Fruit fly (Drosophila melanogaster) whole organism: ENCODE data around the gene Cyp311a1.

Source experiments
- CG8478 ChIP-seq: fragments of >200 bp; optimal IDR thresholded peaks from 2 replicates; lab custom pipeline; 2018; ENCODE audit warnings: inconsistent platforms
- Dll ChIP-seq: fragments of >200 bp; optimal IDR thresholded peaks from 2 replicates; lab custom pipeline; 2017
- EcR ChIP-seq, 2 experiments: fragments of >200 bp; optimal IDR thresholded peaks; 2 replicates each; lab custom pipeline; 2017; ENCODE audit warnings: missing biosample characterization in 2 of 2, missing genetic modification characterization in 2 of 2, missing genetic modification reagents in 2 of 2
- pan ChIP-seq: fragments of >200 bp; optimal IDR thresholded peaks from 2 replicates; lab custom pipeline; 2017
- psq ChIP-seq: fragments of >200 bp; optimal IDR thresholded peaks from 2 replicates; lab custom pipeline; 2017
- usp ChIP-seq: fragments of >200 bp; optimal IDR thresholded peaks from 2 replicates; lab custom pipeline; 2017; ENCODE audit warnings: missing biosample characterization, missing genetic modification characterization, mixed read lengths

Cyp311a1 gene

DNA sequence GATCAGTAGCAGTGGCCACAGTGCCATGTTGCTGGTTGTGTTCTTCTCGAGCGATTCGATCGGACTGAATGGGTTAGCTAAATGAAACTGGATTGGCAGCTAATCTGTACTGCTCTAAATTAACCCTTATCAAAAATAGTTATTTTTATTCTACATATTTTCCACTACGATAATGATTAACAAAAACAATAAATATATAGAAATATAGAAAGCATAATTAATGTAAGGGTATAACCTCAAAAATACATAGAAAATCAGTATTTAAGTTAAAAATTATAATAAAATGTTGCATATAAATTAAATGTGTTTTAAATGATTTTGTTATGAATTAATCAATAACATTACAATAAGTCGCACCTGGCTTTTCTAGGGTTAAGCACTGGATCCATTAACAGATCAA lies at the start of gene Cyp311a1:
TSS of gene Cyp311a1 (minus strand) at position 66 of the 400 bp plus-strand sequence.
- no peak for TF ChIP-seq Dll (lab: Kevin White, UChicago)

DNA sequence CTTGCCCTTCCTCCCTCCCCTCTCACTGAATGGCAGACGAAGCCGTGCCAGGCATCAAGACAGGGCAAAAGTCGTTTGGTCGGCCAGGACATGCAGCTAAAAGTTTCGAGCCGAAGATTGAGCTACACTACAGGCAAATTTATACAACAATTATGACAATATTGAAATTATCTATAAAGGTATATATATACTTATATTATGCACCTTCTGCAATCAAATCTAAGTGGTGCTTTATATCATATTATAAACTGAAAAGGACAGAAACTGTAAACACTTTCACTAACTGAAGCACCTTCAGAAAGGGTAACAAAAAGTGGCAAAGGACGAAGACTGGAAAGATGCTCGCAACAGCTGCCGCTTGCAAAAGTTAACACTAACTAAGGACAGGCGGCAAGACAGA lies 45.0 kb upstream of the Cyp311a1 start:
- TF ChIP-seq psq (lab: Kevin White, UChicago), result no peak
- TF ChIP-seq pan, result no peak
- no peak for TF ChIP-seq EcR (GFP tag; optimal IDR thresholded peaks at IDR 0.05; lab: Kevin White, UChicago)
- no peak for TF ChIP-seq usp (GFP tag; lab: Kevin White, UChicago)
- no peak for TF ChIP-seq Dll (lab: Kevin White, UChicago)
- TF ChIP-seq CG8478 (lab: Kevin White, UChicago), result no peak

DNA sequence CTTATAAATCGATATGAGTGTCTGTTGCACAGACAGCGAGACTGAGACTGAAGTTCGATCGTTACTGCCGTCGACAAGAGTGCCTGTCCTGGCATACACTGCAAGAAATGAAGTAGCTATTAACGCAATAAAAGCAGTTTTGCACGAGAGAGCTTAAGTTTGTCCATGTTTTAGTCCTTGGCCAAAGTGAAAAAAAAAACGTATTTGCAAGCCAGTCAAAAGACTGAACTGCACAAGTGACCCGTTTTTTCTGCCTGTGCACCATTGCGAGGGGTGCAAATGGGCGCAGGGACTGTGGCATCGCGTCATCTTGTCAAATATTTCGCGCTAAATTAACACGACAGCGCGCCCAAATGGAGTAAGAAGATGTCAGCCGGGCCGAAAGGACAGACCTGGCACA lies 44.3 kb upstream of the Cyp311a1 start:
- TF ChIP-seq pan, result no peak
- no peak for TF ChIP-seq usp (GFP tag; lab: Kevin White, UChicago)
- no peak for TF ChIP-seq Dll (lab: Kevin White, UChicago)

DNA sequence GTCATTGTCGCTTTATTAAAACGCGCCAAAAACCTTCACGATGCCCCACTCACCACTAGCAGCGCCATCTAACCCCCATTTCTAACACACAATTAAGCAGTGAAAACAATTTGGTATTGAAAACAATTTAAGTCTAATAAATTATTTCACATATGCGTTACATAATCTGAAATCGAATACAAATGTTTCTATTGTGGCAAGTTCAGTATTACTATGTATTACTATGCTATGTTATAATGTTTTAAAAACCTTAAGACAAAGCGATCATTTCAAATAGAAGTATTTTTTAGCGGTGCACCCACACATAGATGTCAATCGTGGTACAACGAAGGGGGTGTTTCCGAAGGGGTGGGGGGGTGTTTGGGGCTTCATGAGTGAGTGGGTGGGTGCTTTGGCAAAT lies 42.4 kb upstream of the Cyp311a1 start:
- no peak for TF ChIP-seq usp (GFP tag; lab: Kevin White, UChicago)
- no peak for TF ChIP-seq CG8478 (lab: Kevin White, UChicago)
- no peak for TF ChIP-seq psq (lab: Kevin White, UChicago)
- no peak for TF ChIP-seq EcR (GFP tag; optimal IDR thresholded peaks at IDR 0.05; lab: Kevin White, UChicago)
- no peak for TF ChIP-seq pan
- TF ChIP-seq Dll (lab: Kevin White, UChicago), result no peak

DNA sequence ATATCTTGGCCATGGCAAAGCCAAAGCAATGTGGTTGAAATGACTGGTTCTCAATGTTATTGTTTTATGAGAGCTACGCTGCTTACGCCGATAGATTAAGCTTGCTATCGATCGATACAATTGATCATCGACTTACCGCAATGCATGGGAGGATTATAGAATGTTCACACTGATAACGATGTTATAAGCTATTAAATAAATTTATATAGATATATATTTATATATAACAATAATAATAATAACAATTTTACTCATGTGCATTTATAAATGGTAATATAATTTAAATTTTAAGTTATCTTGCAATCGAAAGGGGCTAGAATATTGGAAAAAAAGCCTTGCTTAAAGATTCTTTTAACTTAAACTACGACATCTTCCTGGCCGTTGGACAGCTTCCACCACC lies 41.5 kb upstream of the Cyp311a1 start, which contains the start of gene moon:
TSS of gene moon (minus strand) at position 101 of the 400 bp plus-strand sequence.
- TF ChIP-seq psq (lab: Kevin White, UChicago) (no peak), EcR (GFP tag; optimal IDR thresholded peaks at IDR 0.05; lab: Kevin White, UChicago) (no peak), pan (no peak), CG8478 (lab: Kevin White, UChicago) (no peak), Dll (lab: Kevin White, UChicago) (no peak), usp (GFP tag; lab: Kevin White, UChicago) (no peak)

DNA sequence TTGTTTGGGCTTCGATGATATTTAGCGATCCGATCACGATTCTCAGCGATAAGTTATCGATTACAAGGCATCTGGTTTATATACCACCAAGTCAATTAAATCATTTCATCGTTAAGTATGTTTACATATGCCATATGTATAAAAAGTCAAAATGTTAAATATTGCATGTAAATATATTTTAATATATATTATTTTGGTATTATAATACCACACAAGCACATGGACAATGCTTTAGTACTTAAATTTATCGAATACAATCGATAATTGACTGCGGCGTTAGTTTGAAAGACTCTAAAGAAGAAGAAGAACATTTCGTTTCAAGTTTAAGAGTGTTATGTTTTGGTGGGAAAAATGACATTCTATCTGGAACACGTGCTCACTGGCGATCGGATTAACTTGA lies 38.9 kb upstream of the Cyp311a1 start, which contains the start of gene CG34323:
TSS of gene CG34323 (plus strand) at position 301 of the 400 bp plus-strand sequence.
- TF ChIP-seq usp (GFP tag; lab: Kevin White, UChicago), result no peak
- no peak for TF ChIP-seq Dll (lab: Kevin White, UChicago)
- TF ChIP-seq pan, result no peak
- no peak for TF ChIP-seq psq (lab: Kevin White, UChicago)
- TF ChIP-seq CG8478 (lab: Kevin White, UChicago), result no peak
- no peak for TF ChIP-seq EcR (GFP tag; optimal IDR thresholded peaks at IDR 0.05; lab: Kevin White, UChicago)

DNA sequence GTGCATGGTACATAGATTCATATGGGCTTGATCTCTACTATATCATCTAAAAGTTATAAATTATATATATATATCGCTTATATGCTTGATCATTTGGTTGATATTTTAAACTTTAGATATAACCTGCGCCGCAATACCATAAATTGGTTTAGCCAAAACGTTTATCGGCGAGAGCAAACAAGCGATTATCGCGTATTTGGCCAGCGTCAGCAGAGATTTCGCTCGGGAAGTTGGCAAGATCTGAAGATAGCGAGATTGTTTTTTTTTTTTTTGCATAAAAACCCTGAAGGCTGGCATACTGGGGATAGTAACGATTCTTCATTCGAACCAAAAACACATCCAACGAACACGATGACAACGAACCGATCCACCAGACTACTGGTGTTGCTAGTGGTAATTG lies 28.2 kb upstream of the Cyp311a1 start, which contains the start of gene Muc11A:
TSS of gene Muc11A (plus strand) at position 301 of the 400 bp plus-strand sequence.
- no peak for TF ChIP-seq Dll (lab: Kevin White, UChicago)
- no peak for TF ChIP-seq CG8478 (lab: Kevin White, UChicago)
- TF ChIP-seq psq (lab: Kevin White, UChicago), result no peak
- TF ChIP-seq pan, result no peak
- no peak for TF ChIP-seq EcR (GFP tag; optimal IDR thresholded peaks at IDR 0.05; lab: Kevin White, UChicago)
- TF ChIP-seq usp (GFP tag; lab: Kevin White, UChicago), result no peak

DNA sequence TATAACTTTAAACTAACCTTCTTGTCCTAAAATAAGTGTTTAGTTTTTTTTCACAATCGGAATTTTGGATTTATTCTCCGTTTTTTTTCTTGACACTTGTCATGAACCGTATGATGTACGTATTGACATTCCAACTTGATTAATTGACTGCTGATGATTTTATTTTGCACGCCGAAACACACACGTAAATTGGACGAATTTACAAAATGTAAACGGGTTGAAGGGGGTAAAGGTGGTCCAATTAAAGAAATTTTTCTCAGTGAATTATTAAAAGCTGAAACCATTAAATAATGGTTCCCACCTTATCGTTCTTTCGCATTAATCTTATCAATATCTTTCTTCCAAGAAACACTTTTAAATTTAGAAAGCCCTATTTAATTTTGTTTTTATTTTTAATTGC lies 25.3 kb upstream of the Cyp311a1 start, which contains the start of gene Uch-L5R:
TSS of gene Uch-L5R (minus strand) at position 101 of the 400 bp plus-strand sequence.
- no peak for TF ChIP-seq CG8478 (lab: Kevin White, UChicago)
- no peak for TF ChIP-seq usp (GFP tag; lab: Kevin White, UChicago)
- TF ChIP-seq pan, result no peak
- TF ChIP-seq EcR (GFP tag; optimal IDR thresholded peaks at IDR 0.05; lab: Kevin White, UChicago), result no peak
- no peak for TF ChIP-seq psq (lab: Kevin White, UChicago)
- no peak for TF ChIP-seq Dll (lab: Kevin White, UChicago)

DNA sequence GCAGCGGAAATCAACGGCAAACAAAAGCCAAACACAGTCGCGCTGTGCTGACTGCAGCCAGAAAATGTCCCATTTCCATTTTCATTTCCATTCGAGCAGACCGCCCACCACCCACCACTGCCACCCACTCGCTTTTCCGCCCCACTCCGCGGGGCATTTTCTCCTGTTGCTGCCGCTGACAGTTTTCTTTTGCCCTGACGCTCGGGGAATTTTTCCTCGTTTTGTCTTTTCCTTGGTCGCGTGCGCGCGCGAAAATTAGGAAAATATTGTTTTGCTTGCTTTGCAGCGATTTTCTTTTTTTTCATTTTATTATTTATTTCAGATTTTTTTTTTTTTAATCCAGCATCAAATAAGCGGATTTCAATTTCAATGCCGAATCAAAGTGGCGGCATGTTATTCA lies 19.0 kb upstream of the Cyp311a1 start:
- TF ChIP-seq pan, result no peak
- TF ChIP-seq usp (GFP tag; lab: Kevin White, UChicago), result no peak
- TF ChIP-seq EcR (GFP tag; optimal IDR thresholded peaks at IDR 0.05; lab: Kevin White, UChicago), result no peak
- TF ChIP-seq Dll (lab: Kevin White, UChicago), result no peak
- no peak for TF ChIP-seq CG8478 (lab: Kevin White, UChicago)
- TF ChIP-seq psq (lab: Kevin White, UChicago), result no peak

DNA sequence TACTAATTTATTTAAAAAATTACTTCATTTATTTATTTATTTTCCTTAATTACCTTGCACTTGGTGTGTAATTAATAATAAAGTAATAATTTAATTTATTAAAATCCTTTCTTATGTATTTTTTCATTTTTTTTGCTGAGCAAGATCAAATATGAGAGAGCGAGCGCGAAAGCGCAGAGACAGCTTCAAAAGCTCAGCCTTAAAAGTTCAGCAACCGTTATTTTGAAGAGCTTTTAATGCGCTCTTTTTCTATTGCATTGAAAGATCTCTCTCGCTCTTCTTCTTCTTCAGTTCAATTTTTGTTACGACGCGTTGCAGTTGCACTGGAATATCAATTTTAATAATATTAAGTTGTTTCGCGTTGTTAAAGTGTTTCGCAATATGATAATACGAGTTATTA lies 12.1 kb upstream of the Cyp311a1 start, which contains the start of gene Ten-a:
TSS of gene Ten-a (plus strand) at position 301 of the 400 bp plus-strand sequence.
- TF ChIP-seq psq (lab: Kevin White, UChicago) (no peak), Dll (lab: Kevin White, UChicago) (no peak), pan (no peak), EcR (GFP tag; optimal IDR thresholded peaks at IDR 0.05; lab: Kevin White, UChicago) (no peak), CG8478 (lab: Kevin White, UChicago) (no peak), usp (GFP tag; lab: Kevin White, UChicago) (no peak)

DNA sequence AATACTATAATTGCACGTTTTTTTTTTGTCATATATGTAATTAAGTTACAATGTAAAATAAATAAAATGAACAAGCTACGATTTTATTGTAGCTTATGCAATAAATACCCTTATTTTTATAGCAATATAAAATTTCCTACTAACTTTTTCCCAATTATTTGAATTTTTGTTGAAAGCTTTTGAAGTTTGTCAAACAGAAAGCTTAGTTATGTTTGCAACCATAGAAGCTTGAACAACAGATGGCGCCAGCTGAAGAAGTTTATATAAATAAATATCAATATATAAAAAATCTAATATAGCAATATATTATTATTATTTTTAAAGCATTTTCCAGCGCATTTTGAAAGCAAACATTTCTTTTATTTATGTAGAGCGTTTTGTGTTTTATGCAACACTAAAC lies 3.9 kb upstream of the Cyp311a1 start:
- TF ChIP-seq psq (lab: Kevin White, UChicago) (no peak), CG8478 (lab: Kevin White, UChicago) (no peak), EcR (GFP tag; optimal IDR thresholded peaks at IDR 0.05; lab: Kevin White, UChicago) (no peak), Dll (lab: Kevin White, UChicago) (no peak), usp (GFP tag; lab: Kevin White, UChicago) (no peak), pan (no peak)

DNA sequence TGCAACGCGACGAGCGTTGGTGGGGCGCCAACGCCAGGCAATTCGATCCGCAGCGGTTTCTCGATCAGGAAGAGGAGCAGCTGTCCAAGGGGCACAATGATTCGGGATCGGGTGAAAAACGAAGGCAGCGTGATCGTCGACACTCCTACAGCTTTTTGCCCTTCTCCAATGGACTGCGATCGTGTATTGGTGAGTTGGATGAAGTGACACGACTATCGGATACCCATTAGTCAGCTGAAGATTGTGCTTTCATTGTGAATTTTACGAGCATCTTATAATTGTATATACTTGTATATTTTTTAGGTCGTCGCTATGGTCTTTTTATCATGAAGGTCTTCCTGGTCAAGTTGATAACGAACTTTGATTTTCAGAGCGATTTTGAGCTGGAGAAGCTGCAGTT lies 3.4 kb upstream of the Cyp311a1 start:
- no peak for TF ChIP-seq EcR (GFP tag; optimal IDR thresholded peaks at IDR 0.05; lab: Kevin White, UChicago)
- no peak for TF ChIP-seq Dll (lab: Kevin White, UChicago)
- no peak for TF ChIP-seq CG8478 (lab: Kevin White, UChicago)
- no peak for TF ChIP-seq psq (lab: Kevin White, UChicago)
- TF ChIP-seq pan, result no peak
